Fruit fly (Drosophila melanogaster) whole organism, wandering third instar larva: Measurements from ENCODE around the gene CG9922.

Experiments used
- Abd-B ChIP-seq: fragments of >200 bp; optimal IDR thresholded peaks from 2 replicates; lab custom pipeline; 2017; ENCODE audit warnings: missing biosample characterization, missing genetic modification characterization
- Dfd ChIP-seq: fragments of >200 bp; optimal IDR thresholded peaks from 2 replicates; lab custom pipeline; 2017; ENCODE audit warnings: missing biosample characterization, missing genetic modification characterization
- Mio ChIP-seq: sonication (Bioruptor generic); optimal IDR thresholded peaks from 2 replicates; lab custom pipeline; 2016; ENCODE audit warnings: missing biosample characterization, missing genetic modification characterization
- Myc ChIP-seq: fragments of >200 bp; optimal IDR thresholded peaks from 2 replicates; lab custom pipeline; 2017
- Rel ChIP-seq, 2 experiments: fragments of 200-800 bp; sonication (Bioruptor generic) in 1 of 2; optimal IDR thresholded peaks; 2 replicates in 1 of 2; 3 replicates in 1 of 2; lab custom pipeline; 2016 to 2019; ENCODE audit warnings: mild to moderate bottlenecking in 2 of 2, missing biosample characterization in 2 of 2, missing genetic modification characterization in 2 of 2, moderate library complexity in 1 of 2
- Vsx2 ChIP-seq: fragments of 200-300, 225-300 bp; sonication (Bioruptor generic); optimal IDR thresholded peaks from 2 replicates; lab custom pipeline; 2018; ENCODE audit warnings: missing biosample characterization, missing genetic modification characterization; ENCODE audit not compliant: partially characterized antibody
- br ChIP-seq: fragments of 200-800 bp; sonication (Bioruptor generic); optimal IDR thresholded peaks from 2 replicates; lab custom pipeline; 2016; ENCODE audit warnings: missing biosample characterization, missing genetic modification characterization
- brk ChIP-seq: fragments of 200-800 bp; sonication (Bioruptor generic); optimal IDR thresholded peaks from 2 replicates; lab custom pipeline; 2016; ENCODE audit warnings: missing biosample characterization, mild to moderate bottlenecking, missing genetic modification characterization
- h ChIP-seq: fragments of 200-800 bp; sonication (Bioruptor generic); optimal IDR thresholded peaks from 3 replicates; lab custom pipeline; 2016; ENCODE audit warnings: missing biosample characterization, mild to moderate bottlenecking, missing genetic modification characterization
- jim ChIP-seq: fragments of 175-275, 200-325 bp; sonication (Bioruptor generic); optimal IDR thresholded peaks from 2 replicates; lab custom pipeline; 2016; ENCODE audit warnings: missing biosample characterization, mild to moderate bottlenecking, missing genetic modification characterization
- pan ChIP-seq: fragments of >200 bp; optimal IDR thresholded peaks from 2 replicates; lab custom pipeline; 2017
- usp ChIP-seq: fragments of >200 bp; optimal IDR thresholded peaks from 2 replicates; lab custom pipeline; 2017; ENCODE audit warnings: missing biosample characterization, missing genetic modification characterization
- woc ChIP-seq: sonication (Bioruptor generic); optimal IDR thresholded peaks from 2 replicates; lab custom pipeline; 2016; ENCODE audit warnings: missing biosample characterization, mild to moderate bottlenecking, missing genetic modification characterization

DNA sequence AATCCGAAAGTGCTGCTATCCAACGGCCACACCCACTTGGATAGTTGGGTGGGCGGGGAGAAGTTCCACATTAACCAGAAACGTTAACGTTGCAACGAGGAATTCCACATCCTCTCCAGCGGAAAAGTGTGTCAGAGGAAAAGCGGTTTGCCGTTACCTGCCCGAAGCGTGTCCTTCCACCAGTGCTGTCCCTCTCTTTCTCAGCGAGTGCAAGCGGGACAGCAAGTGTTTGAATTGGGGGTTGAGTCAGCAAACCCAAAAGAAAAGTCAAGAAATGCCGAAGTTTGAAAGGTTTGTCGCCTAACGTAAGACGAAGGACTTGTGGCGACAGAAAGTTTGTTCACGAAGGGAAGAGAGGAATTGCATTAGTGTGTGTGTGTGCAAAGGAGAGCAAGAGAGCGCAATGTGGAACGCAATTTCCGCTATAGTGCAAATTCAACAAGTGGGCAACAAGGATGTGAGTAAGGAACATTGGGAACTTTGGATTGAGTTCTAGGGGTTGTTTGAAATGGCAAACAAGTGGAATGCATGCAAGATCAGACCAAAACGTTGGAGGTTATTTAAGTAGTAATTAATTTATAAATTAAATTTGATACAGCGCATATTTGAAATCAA, 14.5 kb upstream of the CG9922 start:
- no peak for TF ChIP-seq Mio (GFP tag; lab: Kevin White, UChicago)
- no peak for TF ChIP-seq Abd-B (GFP tag; lab: Kevin White, UChicago)
- TF ChIP-seq woc (GFP tag; lab: Kevin White, UChicago): no peak
- no peak for TF ChIP-seq pan (lab: Kevin White, UChicago)
- TF ChIP-seq Dfd (GFP tag; lab: Kevin White, UChicago): no peak
- no peak for TF ChIP-seq Vsx2 (GFP tag; lab: Kevin White, UChicago)
- TF ChIP-seq br (GFP tag; lab: Kevin White, UChicago): no peak
- TF ChIP-seq h: no peak
- TF ChIP-seq jim: no peak
- TF ChIP-seq Myc (lab: Kevin White, UChicago): no peak
- no peak for TF ChIP-seq usp (GFP tag; lab: Kevin White, UChicago)
- TF ChIP-seq brk: no peak
- TF ChIP-seq Rel (GFP tag; optimal IDR thresholded peaks at IDR 0.05; lab: Kevin White, UChicago): no peak
- no peak for TF ChIP-seq Rel (tag; optimal IDR thresholded peaks at IDR 0.05; lab: Kevin White, UChicago)
